1 fruit fly cellular context compared by ENCODE assay signal in the genomic region with DNA sequence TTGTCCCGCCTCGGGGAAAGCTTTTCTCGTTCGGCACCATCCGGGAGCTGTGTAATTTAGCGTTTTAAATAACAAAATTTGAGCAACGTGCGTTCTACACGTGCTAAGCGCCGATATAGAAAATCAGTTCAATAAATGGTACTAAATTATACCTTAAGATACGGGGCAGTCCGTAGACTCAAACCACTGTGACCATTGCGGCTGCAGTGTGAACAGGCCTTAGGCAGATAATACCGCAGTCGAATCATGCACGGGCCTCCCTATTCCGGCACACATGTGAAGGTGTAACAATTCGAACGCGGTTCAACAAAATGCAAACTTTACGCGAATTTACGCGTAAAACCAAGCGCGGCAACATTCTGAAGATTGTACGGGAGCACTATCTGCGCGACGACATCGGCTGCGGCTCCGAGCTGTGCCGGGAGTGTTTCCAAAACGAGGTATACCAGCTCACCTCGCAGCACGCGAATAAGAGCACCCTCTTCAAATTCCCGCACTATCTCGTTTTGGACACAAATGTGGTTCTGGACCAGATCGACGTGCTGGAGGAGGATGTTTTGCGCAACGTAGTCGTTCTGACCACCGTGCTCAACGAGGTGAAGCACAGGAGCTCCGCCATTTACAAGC.
TF ChIP-seq lines count a peak whose summit lies in the region.

A gene (minus strand): TSS at position 135 of the 627 bp plus-strand sequence.
A gene (plus strand): TSS at position 252 of the 627 bp plus-strand sequence.

TF ChIP-seq in whole organism, embryonic, 481 proteins besides CTCF, POLR2A, EP300 and RAD21 (continued from another document and continues in another):
- TF ChIP-seq ato (GFP tag; IDR thresholded peaks at IDR 0.05; lab: Robert Waterston, UW; ENCODE audit: partially characterized antibody) (peak; percentile 7; the same call in 1 of the 2 replicates), jing (GFP tag; optimal IDR thresholded peaks at IDR 0.05; lab: Kevin White, UChicago) (no peak), gfzf (GFP tag; optimal IDR thresholded peaks at IDR 0.05; lab: Kevin White, UChicago) (peak; percentile 97), CG17802 (tag; optimal IDR thresholded peaks at IDR 0.05; lab: Kevin White, UChicago) (peak; percentile 100), CG17912 (GFP tag; optimal IDR thresholded peaks at IDR 0.05; lab: Kevin White, UChicago) (peak; percentile 13), ttk (GFP tag; IDR thresholded peaks at IDR 0.05; lab: Robert Waterston, UW) (peak; percentile 38; the same call in 1 of the 2 replicates), CG32767 (GFP tag; IDR thresholded peaks at IDR 0.05; lab: Robert Waterston, UW) (peak; percentile 31; the same call in 1 of the 2 replicates), CG3847 (GFP tag; IDR thresholded peaks at IDR 0.05; lab: Robert Waterston, UW) (peak; percentile 64; the same call in 1 of the 2 replicates), CG15514 (GFP tag; optimal IDR thresholded peaks at IDR 0.05; lab: Kevin White, UChicago) (peak; percentile 85), CG11560 (tag; IDR thresholded peaks at IDR 0.05; lab: Robert Waterston, UW) (peak; percentile 13; the same call in 1 of the 3 replicates), Side (GFP tag; optimal IDR thresholded peaks at IDR 0.05; lab: Kevin White, UChicago) (peak; percentile 31), CG8765 (GFP tag; IDR thresholded peaks at IDR 0.05; lab: Robert Waterston, UW) (peak; percentile 46; the same call in 1 of the 2 replicates), lmd (GFP tag; IDR thresholded peaks at IDR 0.05; lab: Robert Waterston, UW) (peak; percentile 56), Eip74EF (GFP tag; optimal IDR thresholded peaks at IDR 0.05; lab: Kevin White, UChicago) (no peak), CG10565 (GFP tag; optimal IDR thresholded peaks at IDR 0.05; lab: Kevin White, UChicago) (no peak), Myb (GFP tag; optimal IDR thresholded peaks at IDR 0.05; lab: Kevin White, UChicago) (peak; percentile 73), knrl (GFP tag; IDR thresholded peaks at IDR 0.05; lab: Robert Waterston, UW; ENCODE audit: partially characterized antibody) (peak; percentile 64; the same call in 2 of the 3 replicates), CG11398 (GFP tag; optimal IDR thresholded peaks at IDR 0.05; lab: Kevin White, UChicago) (no peak), pan (optimal IDR thresholded peaks at IDR 0.05; lab: Kevin White, UChicago) (no peak), pan (GFP tag; optimal IDR thresholded peaks at IDR 0.05 in 1 of 2, IDR thresholded peaks at IDR 0.05 in 1 of 2) (peak in 1 of 2 experiments; percentile 18), CG13775 (GFP tag; optimal IDR thresholded peaks at IDR 0.05; lab: Kevin White, UChicago) (peak; percentile 42), BEAF-32 (GFP tag; optimal IDR thresholded peaks at IDR 0.05; lab: Kevin White, UChicago) (peak; percentile 61), CG2116 (GFP tag; optimal IDR thresholded peaks at IDR 0.05; lab: Kevin White, UChicago) (peak; percentile 52), CG10366 (GFP tag; IDR thresholded peaks at IDR 0.05; lab: Robert Waterston, UW) (peak; percentile 42; the same call in 1 of the 2 replicates), CG30403 (GFP tag; optimal IDR thresholded peaks at IDR 0.05; lab: Kevin White, UChicago) (peak; percentile 24), CG6813 (GFP tag; optimal IDR thresholded peaks at IDR 0.05; lab: Kevin White, UChicago) (no peak), ftz-f1 (GFP tag; optimal IDR thresholded peaks at IDR 0.05; lab: Kevin White, UChicago) (peak; percentile 37), MESR4 (GFP tag; optimal IDR thresholded peaks at IDR 0.05; lab: Kevin White, UChicago) (peak; percentile 86), CG1602 (GFP tag; optimal IDR thresholded peaks at IDR 0.05; lab: Kevin White, UChicago) (peak; percentile 3), Pdp1 (GFP tag; optimal IDR thresholded peaks at IDR 0.05; lab: Kevin White, UChicago) (peak in 1 of 2 experiments; percentile 22), CG42726 (GFP tag; IDR thresholded peaks at IDR 0.05; lab: Robert Waterston, UW; ENCODE audit: partially characterized antibody) (0 out of 2 replicates have a peak, but pooled peaks have one; percentile 65), CG9215 (GFP tag; IDR thresholded peaks at IDR 0.05; lab: Robert Waterston, UW) (peak; percentile 33), CG32532 (GFP tag; IDR thresholded peaks at IDR 0.05; lab: Robert Waterston, UW) (peak; percentile 65), CG1024 (GFP tag; IDR thresholded peaks at IDR 0.05; lab: Robert Waterston, UW) (peak; percentile 91), Hr51 (GFP tag; optimal IDR thresholded peaks at IDR 0.05; lab: Kevin White, UChicago) (peak in 1 of 2 experiments; percentile 22), eve (GFP tag; optimal IDR thresholded peaks at IDR 0.05; lab: Kevin White, UChicago) (no peak), vvl (GFP tag; IDR thresholded peaks at IDR 0.05; lab: Robert Waterston, UW) (peak; percentile 78), CG9609 (GFP tag; optimal IDR thresholded peaks at IDR 0.05; lab: Kevin White, UChicago) (peak; percentile 65), CG9932 (GFP tag; IDR thresholded peaks at IDR 0.05; lab: Robert Waterston, UW) (peak; percentile 77), CG15696 (tag; optimal IDR thresholded peaks at IDR 0.05; lab: Kevin White, UChicago) (peak; percentile 29), tio (GFP tag; optimal IDR thresholded peaks at IDR 0.05; lab: Kevin White, UChicago) (no peak), sna (GFP tag; IDR thresholded peaks at IDR 0.05; lab: Robert Waterston, UW; ENCODE audit: partially characterized antibody) (0 out of 2 replicates have a peak, but pooled peaks have one; percentile 30), CG6272 (GFP tag; IDR thresholded peaks at IDR 0.05; lab: Robert Waterston, UW) (peak; percentile 55), Ets65A (GFP tag; lab: Kevin White, UChicago) (peak; percentile 66), YL-1 (GFP tag; optimal IDR thresholded peaks at IDR 0.05; lab: Kevin White, UChicago) (peak; percentile 97), jumu (GFP tag; optimal IDR thresholded peaks at IDR 0.05; lab: Kevin White, UChicago) (peak; percentile 39), CG1792 (GFP tag; optimal IDR thresholded peaks at IDR 0.05; lab: Kevin White, UChicago) (peak; percentile 96), ken (GFP tag; IDR thresholded peaks at IDR 0.05; lab: Robert Waterston, UW) (peak; percentile 81), Opbp (GFP tag; IDR thresholded peaks at IDR 0.05; lab: Robert Waterston, UW; ENCODE audit: partially characterized antibody) (peak; percentile 76), CG3995 (GFP tag; optimal IDR thresholded peaks at IDR 0.05; lab: Kevin White, UChicago) (peak; percentile 75), CG11085 (GFP tag; IDR thresholded peaks at IDR 0.05; lab: Robert Waterston, UW) (peak; percentile 42; the same call in 1 of the 2 replicates), Mrtf (GFP tag; IDR thresholded peaks at IDR 0.05; lab: Robert Waterston, UW) (peak; percentile 42; the same call in 1 of the 3 replicates), CG3065 (GFP tag; optimal IDR thresholded peaks at IDR 0.05; lab: Kevin White, UChicago) (no peak), fd64A (GFP tag; optimal IDR thresholded peaks at IDR 0.05; lab: Kevin White, UChicago) (no peak), H2.0 (GFP tag; IDR thresholded peaks at IDR 0.05; lab: Robert Waterston, UW) (peak; percentile 45; the same call in 1 of the 2 replicates), Bdp1 (GFP tag; optimal IDR thresholded peaks at IDR 0.05; lab: Kevin White, UChicago) (peak; percentile 38), CG6791 (GFP tag; IDR thresholded peaks at IDR 0.05; lab: Robert Waterston, UW; ENCODE audit: partially characterized antibody) (peak; percentile 66; the same call in 2 of the 3 replicates), dmrt99B (tag; optimal IDR thresholded peaks at IDR 0.05; lab: Kevin White, UChicago) (no peak), pho (GFP tag; optimal IDR thresholded peaks at IDR 0.05; lab: Kevin White, UChicago) (peak; percentile 56), CG31441 (GFP tag; IDR thresholded peaks at IDR 0.05; lab: Robert Waterston, UW) (no peak), Doc2 (GFP tag; IDR thresholded peaks at IDR 0.05; lab: Robert Waterston, UW) (no peak), Bgb (GFP tag; IDR thresholded peaks at IDR 0.05; lab: Robert Waterston, UW; ENCODE audit: partially characterized antibody) (peak; percentile 44; the same call in 1 of the 2 replicates), CG14014 (GFP tag; IDR thresholded peaks at IDR 0.05; lab: Robert Waterston, UW) (peak; percentile 38; the same call in 1 of the 2 replicates), Med (GFP tag; lab: Kevin White, UChicago) (peak; percentile 92), aop (GFP tag; IDR thresholded peaks at IDR 0.05; lab: Robert Waterston, UW) (no peak), ac (GFP tag; optimal IDR thresholded peaks at IDR 0.05; lab: Kevin White, UChicago) (no peak), Hsf (GFP tag; optimal IDR thresholded peaks at IDR 0.05; lab: Kevin White, UChicago) (peak; percentile 40), mam (GFP tag; optimal IDR thresholded peaks at IDR 0.05; lab: Kevin White, UChicago) (peak; percentile 16), Dfd (GFP tag; optimal IDR thresholded peaks at IDR 0.05; lab: Kevin White, UChicago) (no peak), Adf1 (GFP tag; IDR thresholded peaks at IDR 0.05; lab: Robert Waterston, UW) (peak; percentile 50), crp (GFP tag; optimal IDR thresholded peaks at IDR 0.05; lab: Kevin White, UChicago) (peak in 1 of 2 experiments; percentile 66), ssp (GFP tag; IDR thresholded peaks at IDR 0.05; lab: Robert Waterston, UW) (peak; percentile 96), wdn (GFP tag; IDR thresholded peaks at IDR 0.05; lab: Robert Waterston, UW) (0 out of 2 replicates have a peak, but pooled peaks have one; percentile 38), CG10979 (tag; optimal IDR thresholded peaks at IDR 0.05; lab: Kevin White, UChicago) (peak; percentile 55), Dad (GFP tag; optimal IDR thresholded peaks at IDR 0.05; lab: Kevin White, UChicago) (peak; percentile 19), vnd (GFP tag; IDR thresholded peaks at IDR 0.05; lab: Robert Waterston, UW; ENCODE audit: partially characterized antibody) (0 out of 3 replicates have a peak, but pooled peaks have one; percentile 26), Drgx (GFP tag; IDR thresholded peaks at IDR 0.05; lab: Robert Waterston, UW) (no peak), CG16779 (GFP tag; IDR thresholded peaks at IDR 0.05; lab: Robert Waterston, UW) (peak; percentile 54; the same call in 1 of the 2 replicates), dysf (GFP tag; IDR thresholded peaks at IDR 0.05; lab: Robert Waterston, UW) (peak; percentile 47; the same call in 2 of the 3 replicates), Xbp1 (GFP tag; optimal IDR thresholded peaks at IDR 0.05; lab: Kevin White, UChicago) (peak; percentile 54), her (GFP tag; optimal IDR thresholded peaks at IDR 0.05; lab: Kevin White, UChicago) (peak; percentile 96), CG11247 (GFP tag; IDR thresholded peaks at IDR 0.05; lab: Robert Waterston, UW) (peak; percentile 51), Dref (GFP tag; IDR thresholded peaks at IDR 0.05; lab: Robert Waterston, UW) (peak; percentile 58), ci (GFP tag; IDR thresholded peaks at IDR 0.05; lab: Robert Waterston, UW) (peak; percentile 72), CG6689 (GFP tag; IDR thresholded peaks at IDR 0.05; lab: Robert Waterston, UW) (no peak), slbo (GFP tag; IDR thresholded peaks at IDR 0.05; lab: Robert Waterston, UW) (peak; percentile 80), CG8359 (GFP tag; optimal IDR thresholded peaks at IDR 0.05; lab: Kevin White, UChicago; ENCODE audit: borderline replicate concordance) (no peak), Lpt (GFP tag; optimal IDR thresholded peaks at IDR 0.05; lab: Kevin White, UChicago) (no peak), sug (tag; optimal IDR thresholded peaks at IDR 0.05; lab: Kevin White, UChicago) (no peak), CG9797 (GFP tag; optimal IDR thresholded peaks at IDR 0.05; lab: Kevin White, UChicago) (peak; percentile 83), p53 (GFP tag; optimal IDR thresholded peaks at IDR 0.05; lab: Kevin White, UChicago) (peak; percentile 65), CG3163 (GFP tag; optimal IDR thresholded peaks at IDR 0.05; lab: Kevin White, UChicago) (peak; percentile 14), nom (GFP tag; optimal IDR thresholded peaks at IDR 0.05; lab: Kevin White, UChicago) (no peak), D (optimal IDR thresholded peaks at IDR 0.05; lab: Kevin White, UChicago) (no peak), D (GFP tag; optimal IDR thresholded peaks at IDR 0.05; lab: Kevin White, UChicago) (no peak), sens (GFP tag; lab: Kevin White, UChicago) (peak; percentile 93), CG9876 (GFP tag; optimal IDR thresholded peaks at IDR 0.05; lab: Kevin White, UChicago) (peak; percentile 57), ara (GFP tag; IDR thresholded peaks at IDR 0.05; lab: Robert Waterston, UW) (0 out of 2 replicates have a peak, but pooled peaks have one; percentile 50), hth (optimal IDR thresholded peaks at IDR 0.05; lab: Kevin White, UChicago) (no peak), D19B (GFP tag; optimal IDR thresholded peaks at IDR 0.05; lab: Kevin White, UChicago) (no peak), Dp (GFP tag; optimal IDR thresholded peaks at IDR 0.05; lab: Kevin White, UChicago) (peak; percentile 64), fd96Cb (tag; optimal IDR thresholded peaks at IDR 0.05; lab: Kevin White, UChicago) (no peak), zfh2 (GFP tag; optimal IDR thresholded peaks at IDR 0.05; lab: Kevin White, UChicago) (peak; percentile 51), CG14710 (tag; optimal IDR thresholded peaks at IDR 0.05; lab: Kevin White, UChicago) (no peak), z (GFP tag; IDR thresholded peaks at IDR 0.05; lab: Robert Waterston, UW) (no peak; the same call in 2 of the 3 replicates), Mad (GFP tag; optimal IDR thresholded peaks at IDR 0.05; lab: Kevin White, UChicago) (peak; percentile 36), CoRest (tag; optimal IDR thresholded peaks at IDR 0.05; lab: Kevin White, UChicago) (no peak), CG7987 (GFP tag; optimal IDR thresholded peaks at IDR 0.05; lab: Kevin White, UChicago) (peak; percentile 26), CG13287 (GFP tag; IDR thresholded peaks at IDR 0.05; lab: Robert Waterston, UW; ENCODE audit: partially characterized antibody) (peak; percentile 64; the same call in 1 of the 2 replicates), cas (GFP tag; IDR thresholded peaks at IDR 0.05; lab: Robert Waterston, UW) (peak; percentile 30; the same call in 1 of the 2 replicates), trem (tag; optimal IDR thresholded peaks at IDR 0.05; lab: Kevin White, UChicago) (peak; percentile 82), cwo (GFP tag; optimal IDR thresholded peaks at IDR 0.05; lab: Kevin White, UChicago) (peak; percentile 87), HLH54F (GFP tag; optimal IDR thresholded peaks at IDR 0.05; lab: Kevin White, UChicago) (peak; percentile 50), Nf-YC (tag; optimal IDR thresholded peaks at IDR 0.05; lab: Kevin White, UChicago) (no peak), CG13624 (GFP tag; optimal IDR thresholded peaks at IDR 0.05; lab: Kevin White, UChicago) (peak; percentile 53), Ets97D (GFP tag; optimal IDR thresholded peaks at IDR 0.05; lab: Kevin White, UChicago) (peak; percentile 81), tx (GFP tag; optimal IDR thresholded peaks at IDR 0.05; lab: Kevin White, UChicago) (peak; percentile 17)
